Worm (Caenorhabditis elegans) whole organism, L3 larva: Measurements from ENCODE around the gene C18D11.3.

Experiments
- ZK546.5 ChIP-seq: sonication (generic microtip); optimal IDR thresholded peaks from 2 replicates; lab custom pipeline; 2017; ENCODE audit warnings: missing biosample characterization, missing genetic modification characterization
- aly-2 ChIP-seq: fragments of 150-350 bp; optimal IDR thresholded peaks from 2 replicates; lab custom pipeline; 2014; ENCODE audit warnings: missing biosample characterization, missing genetic modification characterization
- ceh-16 ChIP-seq: sonication (generic microtip); optimal IDR thresholded peaks from 2 replicates; lab custom pipeline; 2017; ENCODE audit warnings: missing biosample characterization, missing genetic modification characterization
- ceh-28 ChIP-seq: fragments of 150-350 bp; optimal IDR thresholded peaks from 2 replicates; lab custom pipeline; 2014; ENCODE audit warnings: missing biosample characterization, missing genetic modification reagents, missing genetic modification characterization
- ceh-82 ChIP-seq: fragments of 150-350 bp; optimal IDR thresholded peaks from 2 replicates; lab custom pipeline; 2014; ENCODE audit warnings: missing biosample characterization, missing genetic modification characterization
- ceh-9 ChIP-seq: sonication (generic microtip); optimal IDR thresholded peaks from 2 replicates; lab custom pipeline; 2018; ENCODE audit warnings: missing biosample characterization, missing genetic modification characterization
- egl-27 ChIP-seq: sonication (generic microtip); optimal IDR thresholded peaks from 4 replicates; lab custom pipeline; 2017; ENCODE audit warnings: missing biosample characterization, missing genetic modification reagents, missing genetic modification characterization
- elt-1 ChIP-seq: fragments of 150-350 bp; optimal IDR thresholded peaks from 2 replicates; lab custom pipeline; 2014; ENCODE audit warnings: missing biosample characterization, missing genetic modification characterization
- elt-2 ChIP-seq: sonication (generic microtip); optimal IDR thresholded peaks from 2 replicates; lab custom pipeline; 2016; ENCODE audit warnings: missing genetic modification reagents, mild to moderate bottlenecking, missing genetic modification characterization, missing compliant biosample characterization
- eor-1 ChIP-seq, 2 experiments: fragments of 150-350 bp; optimal IDR thresholded peaks; 2 replicates each; lab custom pipeline; 2014 to 2018; ENCODE audit warnings: missing biosample characterization in 2 of 2, missing genetic modification characterization in 2 of 2
- fos-1 ChIP-seq: fragments of 150-350 bp; optimal IDR thresholded peaks from 2 replicates; lab custom pipeline; 2014; ENCODE audit warnings: missing biosample characterization, missing genetic modification characterization
- hmg-11 ChIP-seq: sonication (generic microtip); optimal IDR thresholded peaks from 2 replicates; lab custom pipeline; 2016; ENCODE audit warnings: missing genetic modification characterization, missing compliant biosample characterization
- lin-39 ChIP-seq: fragments of 150-350 bp; optimal IDR thresholded peaks from 2 replicates; lab custom pipeline; 2018; ENCODE audit warnings: missing biosample characterization, missing genetic modification reagents, missing genetic modification characterization
- lsy-12 ChIP-seq: sonication (generic microtip); optimal IDR thresholded peaks from 2 replicates; lab custom pipeline; 2016; ENCODE audit warnings: mild to moderate bottlenecking, missing genetic modification characterization, missing compliant biosample characterization
- mdl-1 ChIP-seq: fragments of 150-350 bp; optimal IDR thresholded peaks from 2 replicates; lab custom pipeline; 2014; ENCODE audit warnings: missing biosample characterization, missing genetic modification characterization
- nfya-1 ChIP-seq: sonication (generic microtip); optimal IDR thresholded peaks from 2 replicates; lab custom pipeline; 2017; ENCODE audit warnings: missing genetic modification characterization, mild to moderate bottlenecking, missing compliant biosample characterization, antibody characterized with exemption, moderate library complexity; ENCODE audit not compliant: insufficient read depth
- nhr-11 ChIP-seq: fragments of 150-350 bp; optimal IDR thresholded peaks from 2 replicates; lab custom pipeline; 2014; ENCODE audit warnings: missing biosample characterization, missing genetic modification characterization
- nhr-12 ChIP-seq: fragments of 150-350 bp; optimal IDR thresholded peaks from 2 replicates; lab custom pipeline; 2014; ENCODE audit warnings: missing biosample characterization, missing genetic modification characterization
- nhr-23 ChIP-seq: fragments of 150-350 bp; optimal IDR thresholded peaks from 2 replicates; lab custom pipeline; 2014; ENCODE audit warnings: missing biosample characterization, missing genetic modification reagents, missing genetic modification characterization
- nhr-237 ChIP-seq: fragments of 150-350 bp; optimal IDR thresholded peaks from 2 replicates; lab custom pipeline; 2014; ENCODE audit warnings: missing biosample characterization, missing genetic modification characterization
- nhr-25 ChIP-seq: sonication (generic microtip); optimal IDR thresholded peaks from 2 replicates; lab custom pipeline; 2017; ENCODE audit warnings: missing biosample characterization, missing genetic modification characterization
- nhr-28 ChIP-seq: fragments of 150-350 bp; optimal IDR thresholded peaks from 2 replicates; lab custom pipeline; 2014; ENCODE audit warnings: missing biosample characterization, missing genetic modification characterization
- nhr-76 ChIP-seq: fragments of 150-350 bp; sonication (generic microtip); optimal IDR thresholded peaks from 5 replicates; lab custom pipeline; 2014; ENCODE audit warnings: missing biosample characterization, missing genetic modification characterization
- nhr-77 ChIP-seq: fragments of 150-350 bp; optimal IDR thresholded peaks from 2 replicates; lab custom pipeline; 2014; ENCODE audit warnings: missing biosample characterization, missing genetic modification characterization
- pha-4 ChIP-seq: fragments of 150-350 bp; optimal IDR thresholded peaks from 2 replicates; lab custom pipeline; 2014; ENCODE audit warnings: missing biosample characterization, missing genetic modification reagents, missing genetic modification characterization
- pqm-1 ChIP-seq: fragments of 150-350 bp; optimal IDR thresholded peaks from 2 replicates; lab custom pipeline; 2017; ENCODE audit warnings: missing biosample characterization, missing genetic modification characterization, inconsistent platforms
- sea-2 ChIP-seq: fragments of 150-350 bp; sonication (generic microtip); optimal IDR thresholded peaks from 4 replicates; lab custom pipeline; 2014; ENCODE audit warnings: missing biosample characterization, missing genetic modification reagents, missing genetic modification characterization
- skn-1 ChIP-seq: fragments of 150-350 bp; optimal IDR thresholded peaks from 2 replicates; lab custom pipeline; 2014; ENCODE audit warnings: missing biosample characterization, missing genetic modification characterization
- snpc-4 ChIP-seq: fragments of 150-350 bp; optimal IDR thresholded peaks from 2 replicates; lab custom pipeline; 2014; ENCODE audit warnings: missing biosample characterization, missing genetic modification characterization
- tbx-2 ChIP-seq: sonication (generic microtip); optimal IDR thresholded peaks from 2 replicates; lab custom pipeline; 2016; ENCODE audit warnings: mild to moderate bottlenecking, missing genetic modification characterization, missing compliant biosample characterization
- unc-39 ChIP-seq: sonication (generic microtip); optimal IDR thresholded peaks from 4 replicates; lab custom pipeline; 2017; ENCODE audit warnings: missing biosample characterization, missing genetic modification characterization
- unc-62 ChIP-seq: fragments of 150-350 bp; sonication (generic microtip); optimal IDR thresholded peaks from 4 replicates; lab custom pipeline; 2014; ENCODE audit warnings: missing biosample characterization, missing genetic modification reagents, missing genetic modification characterization
- zag-1 ChIP-seq: fragments of 150-350 bp; optimal IDR thresholded peaks from 2 replicates; lab custom pipeline; 2014; ENCODE audit warnings: missing biosample characterization, missing genetic modification characterization
- ztf-11 ChIP-seq: fragments of 150-350 bp; optimal IDR thresholded peaks from 2 replicates; lab custom pipeline; 2014; ENCODE audit warnings: missing biosample characterization, missing genetic modification characterization
- ztf-4 ChIP-seq: fragments of 150-350 bp; optimal IDR thresholded peaks from 2 replicates; lab custom pipeline; 2014; ENCODE audit warnings: missing biosample characterization, missing genetic modification characterization

C18D11.3 gene

ce11 chrIII:11814653-11815052 is 8.6 kb upstream of the C18D11.3 start:
- peak; percentile 45 for TF ChIP-seq nhr-25 (tag; lab: Kevin White, UChicago)
- no peak for TF ChIP-seq nhr-12
- peak; percentile 20 for TF ChIP-seq nhr-23 (tag; lab: Kevin White, UChicago)
- no peak for TF ChIP-seq snpc-4 (tag; lab: Kevin White, UChicago)

- TF ChIP-seq nhr-28 (tag; lab: Kevin White, UChicago) (no peak), nhr-25 (tag; lab: Kevin White, UChicago) (peak; percentile 67), ceh-82 (no peak), elt-1 (no peak), ztf-11 (no peak)
Measured at ce11 chrIII:11816523-11817003, 6.7 kb upstream of the C18D11.3 start, which contains the start of gene C18D11.1. C18D11.1 (plus strand) TSS chrIII:11816573.

DNA sequence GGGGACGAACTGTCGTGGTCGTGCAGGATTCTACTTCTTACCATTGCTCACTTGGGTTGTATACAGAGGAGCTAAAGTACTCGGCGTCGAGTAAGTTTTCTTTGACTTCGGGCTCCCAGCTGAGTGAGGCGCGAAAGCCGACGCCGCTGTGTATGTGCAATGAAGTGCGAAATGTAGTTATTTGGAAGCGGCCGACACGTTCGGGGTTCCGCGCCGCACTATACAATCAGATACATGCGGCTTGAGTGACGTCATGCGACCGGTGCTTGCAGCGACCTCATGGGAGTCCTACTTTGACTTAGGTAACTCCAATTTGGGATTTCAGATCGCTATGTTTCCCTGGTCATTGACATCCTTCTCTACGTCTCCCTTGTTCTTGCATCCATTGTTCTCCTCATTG is 5.4 kb upstream of the C18D11.3 start:
- TF ChIP-seq nfya-1 (no peak), snpc-4 (tag; lab: Kevin White, UChicago) (peak; percentile 61)

ce11 chrIII:11822407-11822806 is 841 bp upstream of the C18D11.3 start, which contains the start of gene maa-1:
maa-1 (minus strand) TSS chrIII:11822526.
- TF ChIP-seq ceh-28 (peak; percentile 7), pqm-1 (peak; percentile 78), elt-2 (tag; lab: Kevin White, UChicago) (peak; percentile 89), nhr-12 (no peak), pha-4 (tag; lab: Kevin White, UChicago) (peak; percentile 68), ZK546.5 (tag; lab: Kevin White, UChicago) (no peak)

- TF ChIP-seq tbx-2 (no peak), eor-1 (tag; optimal IDR thresholded peaks at IDR 0.05; lab: Kevin White, UChicago) (no peak), ceh-9 (tag; lab: Kevin White, UChicago) (no peak), nhr-23 (tag; lab: Kevin White, UChicago) (no peak), lin-39 (tag; lab: Kevin White, UChicago) (no peak), elt-1 (no peak), pqm-1 (no peak), pha-4 (tag; lab: Kevin White, UChicago) (no peak), unc-39 (tag; lab: Kevin White, UChicago) (no peak), nhr-237 (tag; lab: Kevin White, UChicago) (no peak), egl-27 (no peak), sea-2 (GFP tag; lab: Kevin White, UChicago) (no peak), mdl-1 (tag; lab: Kevin White, UChicago) (no peak), nhr-25 (tag; lab: Kevin White, UChicago) (no peak), nhr-11 (tag; lab: Kevin White, UChicago) (no peak), aly-2 (tag; lab: Kevin White, UChicago) (no peak), nhr-77 (no peak)
Measured at ce11 chrIII:11824088-11824487, 840 bp downstream of the C18D11.3 start.

DNA sequence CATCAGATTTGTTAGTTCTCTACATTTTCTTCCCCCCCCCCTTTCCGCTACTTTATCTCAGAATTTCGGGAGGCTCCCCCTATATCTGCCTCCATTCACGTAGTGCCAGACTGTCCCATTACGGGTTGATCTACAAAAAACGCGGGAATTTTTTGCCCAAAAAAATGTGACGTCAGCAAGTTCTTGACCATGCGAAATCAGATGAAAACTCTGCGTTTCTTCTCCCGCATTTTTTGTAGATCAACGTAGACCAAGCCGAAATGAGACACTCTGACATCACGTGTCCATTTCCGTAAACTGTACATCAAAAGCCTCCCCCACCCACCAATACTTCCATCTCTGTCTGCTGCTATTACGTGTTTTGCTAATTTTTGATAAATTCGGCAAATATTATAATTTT is 1.3 kb downstream of the C18D11.3 start:
- TF ChIP-seq unc-62 (GFP tag; lab: Kevin White, UChicago) (no peak), ztf-4 (no peak), ceh-82 (no peak), egl-27 (no peak), elt-2 (tag; lab: Kevin White, UChicago) (no peak), nhr-76 (tag; lab: Kevin White, UChicago) (no peak), nfya-1 (no peak), lin-39 (tag; lab: Kevin White, UChicago) (no peak), skn-1 (tag; lab: Kevin White, UChicago) (no peak), unc-39 (tag; lab: Kevin White, UChicago) (no peak), aly-2 (tag; lab: Kevin White, UChicago) (no peak), fos-1 (tag; lab: Kevin White, UChicago) (no peak), hmg-11 (no peak), ceh-28 (no peak), snpc-4 (tag; lab: Kevin White, UChicago) (no peak), lsy-12 (tag; lab: Kevin White, UChicago) (no peak), zag-1 (tag; lab: Kevin White, UChicago) (no peak), nhr-12 (no peak), ceh-16 (tag; lab: Kevin White, UChicago) (no peak), nhr-25 (tag; lab: Kevin White, UChicago) (no peak)
